Worm (Caenorhabditis elegans) whole organism, young adult: Measurements from ENCODE around the gene alh-6.
A peak's percentile ranks its signal among the peaks of the same experiment; 100 is the strongest.

Experiments used
- C17E4.6 ChIP-seq: fragments of 200-800 bp; sonication (Bioruptor generic); IDR thresholded peaks from 2 replicates; pipeline ENCODE4 v1.3.6; 2022; ENCODE audit warnings: missing genetic modification reagents, missing genetic modification characterization, missing compliant biosample characterization
- D2030.7 ChIP-seq: fragments of 200-800 bp; sonication (Bioruptor generic); IDR thresholded peaks from 2 replicates; pipeline ENCODE4 v1.3.6; 2022; ENCODE audit warnings: missing genetic modification reagents, missing genetic modification characterization, missing compliant biosample characterization
- F22D6.2 ChIP-seq: sonication (generic microtip); optimal IDR thresholded peaks from 2 replicates; lab custom pipeline; 2016; ENCODE audit warnings: mild to moderate bottlenecking, missing genetic modification characterization, missing compliant biosample characterization
- F23B12.7 ChIP-seq: sonication (generic microtip); optimal IDR thresholded peaks from 2 replicates; lab custom pipeline; 2017; ENCODE audit warnings: missing genetic modification characterization, mild to moderate bottlenecking, missing compliant biosample characterization, antibody characterized with exemption, moderate library complexity; ENCODE audit not compliant: insufficient read depth
- T07F8.4 ChIP-seq: sonication (generic microtip); optimal IDR thresholded peaks from 2 replicates; lab custom pipeline; 2016; ENCODE audit warnings: mild to moderate bottlenecking, missing genetic modification characterization, moderate library complexity, missing compliant biosample characterization
- Y53F4B.3 ChIP-seq: fragments of 200-800 bp; sonication (Bioruptor generic); IDR thresholded peaks from 2 replicates; pipeline ENCODE4 v1.3.6; 2022; ENCODE audit warnings: missing genetic modification reagents, missing genetic modification characterization, missing compliant biosample characterization
- attf-3 ChIP-seq: fragments of 200-800 bp; sonication (Bioruptor generic); conservative IDR thresholded peaks from 2 replicates; pipeline ENCODE4 v1.3.6; 2022; ENCODE audit warnings: missing genetic modification reagents, missing genetic modification characterization, missing compliant biosample characterization
- attf-5 ChIP-seq: fragments of 200-800 bp; sonication (Bioruptor generic); optimal IDR thresholded peaks from 2 replicates; lab custom pipeline; 2018; ENCODE audit warnings: mild to moderate bottlenecking, missing genetic modification characterization, missing compliant biosample characterization
- ceh-100 ChIP-seq: fragments of 200-800 bp; sonication (Bioruptor generic); IDR thresholded peaks from 2 replicates; pipeline ENCODE4 v1.3.6; 2022; ENCODE audit warnings: missing genetic modification reagents, missing genetic modification characterization, missing compliant biosample characterization
- ceh-58 ChIP-seq: fragments of 200-800 bp; sonication (Bioruptor generic); IDR thresholded peaks from 2 replicates; pipeline ENCODE4 v1.3.6; 2022; ENCODE audit warnings: missing genetic modification characterization, missing compliant biosample characterization
- chd-7 ChIP-seq: sonication (generic microtip); optimal IDR thresholded peaks from 2 replicates; lab custom pipeline; 2016; ENCODE audit warnings: mild to moderate bottlenecking, missing genetic modification characterization, moderate library complexity, missing compliant biosample characterization
- die-1 ChIP-seq: sonication (generic microtip); optimal IDR thresholded peaks from 2 replicates; lab custom pipeline; 2016; ENCODE audit warnings: missing genotype, mild to moderate bottlenecking, missing genetic modification characterization, missing compliant biosample characterization
- efl-1 ChIP-seq: fragments of 150-350 bp; optimal IDR thresholded peaks from 2 replicates; lab custom pipeline; 2014; ENCODE audit warnings: missing biosample characterization, missing genetic modification reagents, missing genetic modification characterization
- ekl-4 ChIP-seq: fragments of 200-800 bp; sonication (Bioruptor generic); IDR thresholded peaks from 2 replicates; pipeline ENCODE4 v1.3.6; 2022; ENCODE audit warnings: missing genetic modification reagents, missing genetic modification characterization, missing compliant biosample characterization
- him-1 ChIP-seq: sonication (generic microtip); optimal IDR thresholded peaks from 2 replicates; lab custom pipeline; 2016; ENCODE audit warnings: missing genotype, missing genetic modification reagents, missing genetic modification characterization, missing compliant biosample characterization
- hmg-1.2 ChIP-seq: fragments of 200-800 bp; sonication (Bioruptor generic); IDR thresholded peaks from 2 replicates; pipeline ENCODE4 v1.3.6; 2022; ENCODE audit warnings: missing genetic modification reagents, missing genetic modification characterization, missing compliant biosample characterization
- lag-1 ChIP-seq: fragments of 200-800 bp; sonication (Bioruptor generic); IDR thresholded peaks from 2 replicates; pipeline ENCODE4 v1.3.6; 2022; ENCODE audit warnings: missing genetic modification reagents, missing genetic modification characterization, missing compliant biosample characterization
- madf-6 ChIP-seq: fragments of 200-800 bp; sonication (Bioruptor generic); IDR thresholded peaks from 2 replicates; pipeline ENCODE4 v1.3.6; 2022; ENCODE audit warnings: missing genetic modification reagents, missing genetic modification characterization, missing compliant biosample characterization
- mcd-1 ChIP-seq: fragments of 200-800 bp; sonication (Bioruptor generic); IDR thresholded peaks from 2 replicates; pipeline ENCODE4 v1.3.6; 2022; ENCODE audit warnings: missing genetic modification reagents, missing genetic modification characterization, missing compliant biosample characterization
- mel-28 ChIP-seq: sonication (generic microtip); optimal IDR thresholded peaks from 2 replicates; lab custom pipeline; 2016; ENCODE audit warnings: borderline replicate concordance, mild to moderate bottlenecking, missing genetic modification characterization, missing compliant biosample characterization
- nfya-1 ChIP-seq: sonication (generic microtip); optimal IDR thresholded peaks from 2 replicates; lab custom pipeline; 2017; ENCODE audit warnings: antibody characterized with exemption, missing compliant biosample characterization, missing genetic modification characterization, borderline replicate concordance; ENCODE audit not compliant: insufficient read depth
- nhr-179 ChIP-seq: sonication (generic microtip); optimal IDR thresholded peaks from 2 replicates; lab custom pipeline; 2016; ENCODE audit warnings: mild to moderate bottlenecking, missing genetic modification characterization, missing compliant biosample characterization
- nhr-27 ChIP-seq: fragments of 200-800 bp; sonication (Bioruptor generic); optimal IDR thresholded peaks from 2 replicates; lab custom pipeline; 2018; ENCODE audit warnings: mild to moderate bottlenecking, missing genetic modification characterization, moderate library complexity, missing compliant biosample characterization
- rpc-1 ChIP-seq, 2 experiments: fragments of 150-350 bp in 1 of 2; sonication (generic microtip) in 1 of 2; optimal IDR thresholded peaks; 2 replicates each; lab custom pipeline; 2014 to 2018; ENCODE audit warnings: missing biosample characterization in 1 of 2, missing genetic modification characterization in 1 of 2, missing genetic modification reagents in 1 of 2, missing genotype in 1 of 2
- snpc-1.3 ChIP-seq: sonication (generic microtip); optimal IDR thresholded peaks from 2 replicates; lab custom pipeline; 2017; ENCODE audit warnings: missing genetic modification characterization, mild to moderate bottlenecking, missing compliant biosample characterization, antibody characterized with exemption, moderate library complexity, missing genotype, missing genetic modification reagents; ENCODE audit not compliant: insufficient read depth
- tbp1 ChIP-seq: fragments of 200-800 bp; sonication (Bioruptor generic); optimal IDR thresholded peaks from 2 replicates; lab custom pipeline; 2018; ENCODE audit warnings: mild to moderate bottlenecking, missing genetic modification characterization, missing compliant biosample characterization
- xnd-1 ChIP-seq: sonication (generic microtip); optimal IDR thresholded peaks from 2 replicates; lab custom pipeline; 2016; ENCODE audit warnings: missing genotype, missing genetic modification reagents, missing genetic modification characterization, missing compliant biosample characterization
- ztf-22 ChIP-seq: fragments of 200-800 bp; sonication (Bioruptor generic); optimal IDR thresholded peaks from 2 replicates; lab custom pipeline; 2018; ENCODE audit warnings: mild to moderate bottlenecking, missing genetic modification characterization, moderate library complexity, missing compliant biosample characterization

The alh-6 gene

ce11 chrII:1306036-1306435, 3.9 kb downstream of the alh-6 start, which contains the start of gene emc-2:
TSS of gene emc-2 (minus strand) at chrII:1306136.
- TF ChIP-seq nfya-1 (tag; lab: Kevin White, UChicago), result no peak
- no peak for TF ChIP-seq xnd-1 (tag; lab: Kevin White, UChicago)

- TF ChIP-seq F23B12.7 (tag; lab: Kevin White, UChicago) (no peak), ceh-100 (GFP tag; lab: Robert Waterston, UW) (no peak), Y53F4B.3 (GFP tag; lab: Robert Waterston, UW) (no peak)
Observed at ce11 chrII:1301554-1301953, 8.4 kb downstream of the alh-6 start, which contains the start of gene glb-31. TSS of gene glb-31 (minus strand) at chrII:1301654.

ce11 chrII:1298169-1298568, 11.8 kb downstream of the alh-6 start, which contains the start of gene Y57G7A.1:
TSS of gene Y57G7A.1 (plus strand) at chrII:1298469.
- no peak for TF ChIP-seq him-1
- TF ChIP-seq tbp1, result peak; percentile 31
- TF ChIP-seq efl-1 (GFP tag; lab: Kevin White, UChicago), result no peak
- peak; percentile 7 for TF ChIP-seq rpc-1 (optimal IDR thresholded peaks at IDR 0.05; lab: Kevin White, UChicago)
- peak; percentile 48 for TF ChIP-seq rpc-1 (tag; optimal IDR thresholded peaks at IDR 0.05; lab: Kevin White, UChicago)
- TF ChIP-seq, all 124 proteins: peak for 2

- TF ChIP-seq tbp1, result no peak
- TF ChIP-seq madf-6 (GFP tag; lab: Robert Waterston, UW), result no peak
- no peak for TF ChIP-seq F22D6.2 (tag; lab: Kevin White, UChicago)
- no peak for TF ChIP-seq D2030.7 (GFP tag; lab: Robert Waterston, UW)
- TF ChIP-seq nhr-27 (tag; lab: Kevin White, UChicago), result no peak
- TF ChIP-seq snpc-1.3 (tag; lab: Kevin White, UChicago), result no peak
- TF ChIP-seq ztf-22, result no peak
- TF ChIP-seq chd-7 (tag; lab: Kevin White, UChicago), result no peak
- TF ChIP-seq die-1 (tag; lab: Kevin White, UChicago), result no peak
- TF ChIP-seq Y53F4B.3 (GFP tag; lab: Robert Waterston, UW), result no peak
- TF ChIP-seq lag-1 (GFP tag; lab: Robert Waterston, UW), result no peak
- no peak for TF ChIP-seq C17E4.6 (GFP tag; lab: Robert Waterston, UW)
- TF ChIP-seq attf-3 (GFP tag; lab: Robert Waterston, UW), result no peak
Observed at ce11 chrII:1297697-1298093, 12.2 kb downstream of the alh-6 start.

ce11 chrII:1297044-1297696, 12.8 kb downstream of the alh-6 start:
- no peak for TF ChIP-seq ceh-58
- TF ChIP-seq hmg-1.2, result peak; percentile 82

- TF ChIP-seq mcd-1, result no peak
- no peak for TF ChIP-seq nhr-179 (tag; lab: Kevin White, UChicago)
- no peak for TF ChIP-seq T07F8.4 (tag; lab: Kevin White, UChicago)
- TF ChIP-seq attf-5 (GFP tag; lab: Kevin White, UChicago), result no peak
- no peak for TF ChIP-seq F23B12.7 (tag; lab: Kevin White, UChicago)
- no peak for TF ChIP-seq mel-28
- no peak for TF ChIP-seq F22D6.2 (tag; lab: Kevin White, UChicago)
- TF ChIP-seq ekl-4 (GFP tag; lab: Robert Waterston, UW), result no peak
- TF ChIP-seq xnd-1 (tag; lab: Kevin White, UChicago), result no peak
Observed at ce11 chrII:1295776-1296175, 14.2 kb downstream of the alh-6 start, which contains the start of gene Y57G7A.2. TSS of gene Y57G7A.2 (plus strand) at chrII:1296076.
